Fruit fly (Drosophila melanogaster): Measurements from ENCODE around the gene RhoGAPp190.
A peak's percentile ranks its signal among the peaks of the same experiment; 100 is the strongest.

The RhoGAPp190 gene

dm6 chrX:17611455-17611854 is 40.9 kb downstream of the RhoGAPp190 start:
- TF ChIP-seq Snoo (tag; optimal IDR thresholded peaks at IDR 0.05) (no peak), Pif1A (GFP tag; optimal IDR thresholded peaks at IDR 0.05) (no peak), Ets98B (GFP tag; IDR thresholded peaks at IDR 0.05) (no peak), CG9948 (tag; optimal IDR thresholded peaks at IDR 0.05) (no peak), CG34367 (tag; optimal IDR thresholded peaks at IDR 0.05) (no peak), CG17806 (tag; optimal IDR thresholded peaks at IDR 0.05) (no peak), CG8301 (tag; optimal IDR thresholded peaks at IDR 0.05) (no peak), EcR (GFP tag; optimal IDR thresholded peaks at IDR 0.05) (no peak), CG12605 (GFP tag; IDR thresholded peaks at IDR 0.05) (no peak)

dm6 chrX:17602466-17602865 is 49.9 kb downstream of the RhoGAPp190 start:
- TF ChIP-seq gl (tag; optimal IDR thresholded peaks at IDR 0.05) (no peak), CG8159 (tag; optimal IDR thresholded peaks at IDR 0.05) (no peak), CG13204 (GFP tag; optimal IDR thresholded peaks at IDR 0.05) (no peak), fd96Ca (GFP tag; IDR thresholded peaks at IDR 0.05) (no peak), CG17806 (tag; optimal IDR thresholded peaks at IDR 0.05) (no peak), Ets98B (GFP tag; IDR thresholded peaks at IDR 0.05) (no peak), D1 (tag; optimal IDR thresholded peaks at IDR 0.05) (no peak), CG12605 (GFP tag; IDR thresholded peaks at IDR 0.05) (no peak), EcR (GFP tag; optimal IDR thresholded peaks at IDR 0.05) (no peak), CG15710 (tag; optimal IDR thresholded peaks at IDR 0.05) (no peak), Snoo (tag; optimal IDR thresholded peaks at IDR 0.05) (no peak), CG8301 (tag; optimal IDR thresholded peaks at IDR 0.05) (no peak), rn (GFP tag; IDR thresholded peaks at IDR 0.05) (no peak), CG10348 (GFP tag; IDR thresholded peaks at IDR 0.05) (no peak), CG32121 (GFP tag; IDR thresholded peaks at IDR 0.05) (no peak), CG9948 (tag; optimal IDR thresholded peaks at IDR 0.05) (no peak), Pif1B (GFP tag; optimal IDR thresholded peaks at IDR 0.05) (no peak), Pif1A (GFP tag; optimal IDR thresholded peaks at IDR 0.05) (no peak), CG4496 (GFP tag; IDR thresholded peaks at IDR 0.05) (no peak)

dm6 chrX:17599330-17599729 is 53.0 kb downstream of the RhoGAPp190 start, which contains the start of gene X11L:
TSS of gene X11L (plus strand) at chrX:17599608.
- TF ChIP-seq CG15710 (tag; optimal IDR thresholded peaks at IDR 0.05) (peak; percentile 20), CG13204 (GFP tag; optimal IDR thresholded peaks at IDR 0.05) (no peak), CG14655 (GFP tag; optimal IDR thresholded peaks at IDR 0.05) (no peak), CG8301 (tag; optimal IDR thresholded peaks at IDR 0.05) (peak; percentile 33), Pif1A (GFP tag; optimal IDR thresholded peaks at IDR 0.05) (peak; percentile 56), CG4496 (GFP tag; IDR thresholded peaks at IDR 0.05) (peak; percentile 74; the same call in 2 of the 3 replicates), EcR (GFP tag; optimal IDR thresholded peaks at IDR 0.05) (no peak), fd96Ca (GFP tag; IDR thresholded peaks at IDR 0.05) (peak; percentile 75), CG10348 (GFP tag; IDR thresholded peaks at IDR 0.05) (no peak), D1 (tag; optimal IDR thresholded peaks at IDR 0.05) (no peak), CG32121 (GFP tag; IDR thresholded peaks at IDR 0.05) (peak; percentile 72), gl (tag; optimal IDR thresholded peaks at IDR 0.05) (no peak), CG34367 (tag; optimal IDR thresholded peaks at IDR 0.05) (peak; percentile 24), Snoo (tag; optimal IDR thresholded peaks at IDR 0.05) (peak; percentile 25), CG9948 (tag; optimal IDR thresholded peaks at IDR 0.05) (peak; percentile 14), rn (GFP tag; IDR thresholded peaks at IDR 0.05) (peak; percentile 26; the same call in 1 of the 2 replicates), CG17806 (tag; optimal IDR thresholded peaks at IDR 0.05) (peak; percentile 3), CG8159 (tag; optimal IDR thresholded peaks at IDR 0.05) (peak; percentile 38), CG12605 (GFP tag; IDR thresholded peaks at IDR 0.05) (no peak), Pif1B (GFP tag; optimal IDR thresholded peaks at IDR 0.05) (peak; percentile 30), Ets98B (GFP tag; IDR thresholded peaks at IDR 0.05) (peak; percentile 68)

dm6 chrX:17597622-17598021 is 54.7 kb downstream of the RhoGAPp190 start:
- TF ChIP-seq CG15710 (tag; optimal IDR thresholded peaks at IDR 0.05) (no peak), EcR (GFP tag; optimal IDR thresholded peaks at IDR 0.05) (no peak), rn (GFP tag; IDR thresholded peaks at IDR 0.05) (no peak), CG4496 (GFP tag; IDR thresholded peaks at IDR 0.05) (no peak), fd96Ca (GFP tag; IDR thresholded peaks at IDR 0.05) (no peak), CG13204 (GFP tag; optimal IDR thresholded peaks at IDR 0.05) (no peak), CG17806 (tag; optimal IDR thresholded peaks at IDR 0.05) (no peak), gl (tag; optimal IDR thresholded peaks at IDR 0.05) (no peak), Ets98B (GFP tag; IDR thresholded peaks at IDR 0.05) (no peak), CG10348 (GFP tag; IDR thresholded peaks at IDR 0.05) (no peak), CG8159 (tag; optimal IDR thresholded peaks at IDR 0.05) (no peak), Snoo (tag; optimal IDR thresholded peaks at IDR 0.05) (no peak)

- peak; percentile 27 for TF ChIP-seq D1 (tag; optimal IDR thresholded peaks at IDR 0.05)
- TF ChIP-seq Ets98B (GFP tag; IDR thresholded peaks at IDR 0.05): peak; percentile 79
- no peak for TF ChIP-seq CG13204 (GFP tag; optimal IDR thresholded peaks at IDR 0.05)
- no peak for TF ChIP-seq CG10348 (GFP tag; IDR thresholded peaks at IDR 0.05)
- TF ChIP-seq CG9948 (tag; optimal IDR thresholded peaks at IDR 0.05): peak; percentile 61
- peak; percentile 22 for TF ChIP-seq gl (tag; optimal IDR thresholded peaks at IDR 0.05)
- peak; percentile 69 for TF ChIP-seq CG17806 (tag; optimal IDR thresholded peaks at IDR 0.05)
- TF ChIP-seq CG15710 (tag; optimal IDR thresholded peaks at IDR 0.05): peak; percentile 69
- TF ChIP-seq CG8159 (tag; optimal IDR thresholded peaks at IDR 0.05): peak; percentile 70
- no peak; the same call in 1 of the 2 replicates for TF ChIP-seq CG12605 (GFP tag; IDR thresholded peaks at IDR 0.05)
- TF ChIP-seq Pif1B (GFP tag; optimal IDR thresholded peaks at IDR 0.05): peak; percentile 77
- peak; percentile 60; the same call in 1 of the 2 replicates for TF ChIP-seq rn (GFP tag; IDR thresholded peaks at IDR 0.05)
- peak; percentile 69; the same call in 2 of the 3 replicates for TF ChIP-seq CG4496 (GFP tag; IDR thresholded peaks at IDR 0.05)
- TF ChIP-seq Pif1A (GFP tag; optimal IDR thresholded peaks at IDR 0.05): peak; percentile 80
- peak; percentile 77 for TF ChIP-seq Snoo (tag; optimal IDR thresholded peaks at IDR 0.05)
- TF ChIP-seq fd96Ca (GFP tag; IDR thresholded peaks at IDR 0.05): peak; percentile 76; the same call in 1 of the 3 replicates
- no peak for TF ChIP-seq CG14655 (GFP tag; optimal IDR thresholded peaks at IDR 0.05)
- TF ChIP-seq CG34367 (tag; optimal IDR thresholded peaks at IDR 0.05): peak; percentile 43
- peak; percentile 36 for TF ChIP-seq CG8301 (tag; optimal IDR thresholded peaks at IDR 0.05)
- TF ChIP-seq EcR (GFP tag; optimal IDR thresholded peaks at IDR 0.05): no peak
- peak; percentile 74 for TF ChIP-seq CG32121 (GFP tag; IDR thresholded peaks at IDR 0.05)
Measured at dm6 chrX:17595822-17596221, 56.5 kb downstream of the RhoGAPp190 start.
